Worm (Caenorhabditis elegans): Measurements from ENCODE around the gene F22E5.20.
"Not testable (repeated sequence)": the region's sequence is repeated elsewhere in the genome, so short reads cannot be mapped to it uniquely, and the experiment has no call there.

F22E5.20 gene

ce11 chrII:2628401-2628800, 45.0 kb downstream of the F22E5.20 start:
- no peak for TF ChIP-seq sem-2 (GFP tag; optimal IDR thresholded peaks at IDR 0.05)
- no peak for TF ChIP-seq ceh-39 (tag; optimal IDR thresholded peaks at IDR 0.05)
- no peak for TF ChIP-seq elt-3 (tag; optimal IDR thresholded peaks at IDR 0.05)
- no peak for TF ChIP-seq lin-32 (GFP tag; optimal IDR thresholded peaks at IDR 0.05)
- TF ChIP-seq ztf-11 (tag; optimal IDR thresholded peaks at IDR 0.05), result no peak
- no peak for TF ChIP-seq snpc-4 (tag; optimal IDR thresholded peaks at IDR 0.05)
- TF ChIP-seq nhr-237 (tag; optimal IDR thresholded peaks at IDR 0.05), result no peak
- TF ChIP-seq cnd-1 (tag; optimal IDR thresholded peaks at IDR 0.05), result no peak
- no peak for TF ChIP-seq sptf-1 (tag; optimal IDR thresholded peaks at IDR 0.05)
- no peak for TF ChIP-seq nhr-28 (tag; optimal IDR thresholded peaks at IDR 0.05)
- TF ChIP-seq ceh-83 (GFP tag; optimal IDR thresholded peaks at IDR 0.05), result no peak
- no peak for TF ChIP-seq unc-120 (tag; optimal IDR thresholded peaks at IDR 0.05; ENCODE audit: poor library complexity, severe bottlenecking)

- TF ChIP-seq nhr-237 (tag; optimal IDR thresholded peaks at IDR 0.05) (no peak), sptf-1 (tag; optimal IDR thresholded peaks at IDR 0.05) (peak; percentile 32)
Observed at ce11 chrII:2627154-2627799, 46.2 kb downstream of the F22E5.20 start, which contains the start of gene sri-71. sri-71 (plus strand) TSS chrII:2627749.

- TF ChIP-seq mls-2 (tag; optimal IDR thresholded peaks at IDR 0.05), result no peak
- TF ChIP-seq nhr-12 (tag; optimal IDR thresholded peaks at IDR 0.05), result no peak
- TF ChIP-seq zip-8 (tag; optimal IDR thresholded peaks at IDR 0.05), result no peak
- no peak for TF ChIP-seq nhr-76 (tag; optimal IDR thresholded peaks at IDR 0.05)
- TF ChIP-seq ztf-11 (tag; optimal IDR thresholded peaks at IDR 0.05), result no peak
- no peak for TF ChIP-seq unc-62 (GFP tag; optimal IDR thresholded peaks at IDR 0.05)
Observed at ce11 chrII:2624792-2625191, 48.6 kb downstream of the F22E5.20 start, which contains the start of gene lgc-28. lgc-28 (plus strand) TSS chrII:2625092.

ce11 chrII:2622936-2623452, 50.4 kb downstream of the F22E5.20 start, which contains the start of gene D2062.4:
D2062.4 (plus strand) TSS chrII:2623402.
- not testable (repeated sequence) for TF ChIP-seq lin-32, ceh-43, drap-1 (GFP tag; optimal IDR thresholded peaks at IDR 0.05)

All from whole organism, mixed stage, embryonic.